Worm (Caenorhabditis elegans) whole organism, L2 larva: ENCODE data around the gene F01F1.11.

Experiments
- dmd-4 ChIP-seq: sonication (generic microtip); optimal IDR thresholded peaks from 2 replicates; lab custom pipeline; 2017; ENCODE audit warnings: missing biosample characterization, missing genetic modification characterization
- egl-27 ChIP-seq: sonication (generic microtip); optimal IDR thresholded peaks from 3 replicates; lab custom pipeline; 2017; ENCODE audit warnings: missing biosample characterization, missing genetic modification reagents, missing genetic modification characterization
- lin-11 ChIP-seq: fragments of 150-350 bp; sonication (generic microtip); optimal IDR thresholded peaks from 2 replicates; lab custom pipeline; 2014; ENCODE audit warnings: missing biosample characterization, missing genetic modification characterization, inconsistent platforms, mixed read lengths
- mbf-1 ChIP-seq: sonication (generic microtip); optimal IDR thresholded peaks from 2 replicates; lab custom pipeline; 2017; ENCODE audit warnings: missing biosample characterization, missing genetic modification characterization
- sma-3 ChIP-seq: sonication (generic microtip); optimal IDR thresholded peaks from 2 replicates; lab custom pipeline; 2016; ENCODE audit warnings: missing genetic modification reagents, missing genetic modification characterization, missing compliant biosample characterization

DNA sequence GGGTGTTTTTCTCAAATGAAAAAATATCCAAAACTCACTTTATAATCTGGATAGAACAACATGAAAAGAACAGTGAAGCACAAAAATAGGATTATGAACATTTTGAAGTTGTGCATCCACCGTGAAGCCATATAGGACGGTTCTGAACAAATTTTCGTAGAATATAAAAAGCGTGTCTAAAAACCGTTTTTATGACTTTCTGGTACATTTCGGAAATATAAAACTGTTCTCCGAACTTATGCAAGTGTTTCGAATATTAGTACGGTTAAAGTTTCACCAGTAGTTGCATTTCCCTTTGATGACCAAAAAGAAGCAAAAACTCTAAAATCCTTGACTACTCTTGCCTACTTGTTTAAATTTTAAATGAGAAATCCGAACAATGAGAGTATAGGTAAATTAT lies 17.0 kb upstream of the F01F1.11 start, which contains the start of gene C28H8.8:
- no peak for TF ChIP-seq dmd-4 (tag; lab: Kevin White, UChicago)
- TF ChIP-seq sma-3 = no peak
- no peak for TF ChIP-seq mbf-1 (tag; lab: Kevin White, UChicago)
- TF ChIP-seq egl-27 = no peak
- TF ChIP-seq lin-11 (tag; lab: Kevin White, UChicago) = no peak
